Fruit fly (Drosophila melanogaster): ENCODE results near the gene CG5793.
A peak's percentile ranks its signal among the peaks of the same experiment; 100 is the strongest.

The CG5793 gene

DNA sequence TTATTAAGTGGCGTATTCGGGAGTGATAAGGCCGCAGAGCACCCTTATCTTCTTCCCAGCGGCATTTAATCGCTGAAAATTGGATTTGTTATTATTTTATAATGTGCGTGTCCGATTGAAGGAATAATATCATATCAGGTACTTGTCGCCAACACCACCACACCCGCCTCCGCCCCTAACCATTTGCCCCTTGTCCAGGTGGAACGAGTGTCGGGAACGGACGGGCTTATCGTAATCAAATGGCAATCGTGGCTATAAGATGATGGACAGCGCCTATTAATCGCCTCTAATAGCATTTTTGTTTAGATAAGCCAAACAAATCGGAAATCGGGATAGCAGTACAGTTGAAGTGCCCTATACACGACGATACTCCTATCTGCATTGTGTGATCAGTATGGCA is 49.2 kb upstream of the CG5793 start:
- TF ChIP-seq CG10631 (GFP tag; optimal IDR thresholded peaks at IDR 0.05) (no peak), vri (GFP tag; optimal IDR thresholded peaks at IDR 0.05) (peak; percentile 42)

DNA sequence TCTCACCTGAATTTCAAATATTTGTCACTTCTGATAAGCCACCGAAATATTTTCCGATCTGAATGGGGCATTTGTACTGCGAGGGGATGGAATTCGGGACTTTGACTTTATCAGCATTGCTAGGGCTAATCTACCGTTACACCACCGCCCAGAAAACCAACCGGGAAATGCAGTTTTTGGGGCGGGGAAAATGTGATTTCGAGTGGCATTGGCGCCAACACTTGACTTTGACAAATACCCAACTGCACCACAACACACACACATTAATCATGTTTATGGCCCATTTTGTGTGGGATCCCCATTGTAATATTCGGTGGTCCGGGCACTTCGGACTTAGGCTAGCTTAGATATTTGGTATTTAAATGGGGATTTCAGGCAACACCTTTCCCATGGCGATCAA is 48.4 kb upstream of the CG5793 start:
- TF ChIP-seq Hr4 (GFP tag; optimal IDR thresholded peaks at IDR 0.05) (no peak), CG6792 (GFP tag; optimal IDR thresholded peaks at IDR 0.05) (no peak), acj6 (GFP tag; optimal IDR thresholded peaks at IDR 0.05) (no peak), Hr39 (GFP tag; optimal IDR thresholded peaks at IDR 0.05) (no peak), Blimp-1 (GFP tag; optimal IDR thresholded peaks at IDR 0.05) (no peak), CG11762 (GFP tag; optimal IDR thresholded peaks at IDR 0.05; ENCODE audit: insufficient read depth) (no peak), CG3919 (GFP tag; optimal IDR thresholded peaks at IDR 0.05) (no peak), Lpt (GFP tag; optimal IDR thresholded peaks at IDR 0.05) (no peak), Met (GFP tag; optimal IDR thresholded peaks at IDR 0.05) (no peak), vri (GFP tag; optimal IDR thresholded peaks at IDR 0.05) (no peak), svp (GFP tag) (no peak), CG15336 (GFP tag; IDR thresholded peaks at IDR 0.05) (no peak), CG32006 (GFP tag; optimal IDR thresholded peaks at IDR 0.05) (no peak), fkh (GFP tag; optimal IDR thresholded peaks at IDR 0.05) (no peak), ss (GFP tag; optimal IDR thresholded peaks at IDR 0.05) (no peak), CG11294 (GFP tag; IDR thresholded peaks at IDR 0.05) (no peak), pdm3 (GFP tag; optimal IDR thresholded peaks at IDR 0.05) (no peak), CG1621 (tag; optimal IDR thresholded peaks at IDR 0.05) (no peak), CG11902 (GFP tag; optimal IDR thresholded peaks at IDR 0.05) (no peak)

DNA sequence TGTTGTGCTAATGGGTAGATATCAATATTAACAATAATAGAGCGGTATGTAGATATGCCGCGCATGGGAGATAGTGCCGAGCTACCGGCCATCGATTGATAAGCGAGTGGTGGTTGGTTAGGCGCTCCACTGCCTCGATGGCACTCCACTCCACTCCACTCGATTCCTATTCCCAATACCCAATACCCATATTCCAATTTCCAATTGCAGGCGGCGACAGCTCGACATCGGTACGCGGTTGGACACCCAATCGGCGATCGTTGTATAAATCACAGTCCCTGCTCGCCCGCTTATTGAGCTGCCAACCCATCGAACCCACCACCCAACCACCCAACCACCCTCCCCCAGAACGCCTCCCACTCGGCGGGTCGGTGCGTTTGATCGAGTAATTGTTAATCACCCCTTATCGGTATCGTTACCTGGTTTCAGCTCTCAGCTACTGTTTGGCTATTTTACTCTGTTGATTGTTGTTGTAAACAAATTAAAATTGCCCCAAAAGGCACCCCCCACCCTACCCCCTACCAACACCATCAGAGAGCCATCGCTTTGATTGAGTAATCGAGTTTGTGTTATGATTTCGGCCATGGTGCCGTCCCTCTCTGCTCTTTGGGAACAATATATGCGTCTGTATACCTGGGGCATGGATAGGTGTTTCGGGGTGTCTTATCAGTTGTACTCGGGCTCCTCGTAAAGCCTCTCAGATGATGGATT is 46.3 kb upstream of the CG5793 start, which contains the start of gene HHEX:
TSS of gene HHEX (minus strand) at position 51 of the 711 bp plus-strand sequence.
- TF ChIP-seq vri (GFP tag; optimal IDR thresholded peaks at IDR 0.05) (peak; percentile 63), Met (GFP tag; optimal IDR thresholded peaks at IDR 0.05) (no peak), fkh (GFP tag; optimal IDR thresholded peaks at IDR 0.05) (peak; percentile 56), Lpt (GFP tag; optimal IDR thresholded peaks at IDR 0.05) (no peak), OdsH (GFP tag; optimal IDR thresholded peaks at IDR 0.05) (no peak)

DNA sequence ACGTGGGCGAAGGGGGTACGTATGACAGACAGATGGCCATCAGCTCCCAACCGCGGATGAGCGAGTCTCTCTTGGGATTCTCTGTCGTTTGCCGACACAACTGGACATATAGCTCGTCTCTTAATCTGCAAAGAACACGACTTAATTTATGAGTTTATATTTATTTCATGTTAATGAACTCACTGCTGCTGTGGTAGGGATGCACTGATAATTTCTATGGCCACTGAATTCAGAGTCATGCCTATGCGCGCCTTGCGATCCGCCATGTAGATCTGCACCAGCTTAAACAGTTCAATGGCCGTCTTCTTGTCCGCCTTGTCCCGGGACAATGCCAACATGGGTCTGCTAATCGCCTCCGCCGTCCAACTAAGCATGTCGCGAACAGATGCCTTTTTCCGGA is 42.4 kb upstream of the CG5793 start:
- no peak for TF ChIP-seq CG6808 (GFP tag; optimal IDR thresholded peaks at IDR 0.05)
- TF ChIP-seq svp (GFP tag): peak; percentile 81

DNA sequence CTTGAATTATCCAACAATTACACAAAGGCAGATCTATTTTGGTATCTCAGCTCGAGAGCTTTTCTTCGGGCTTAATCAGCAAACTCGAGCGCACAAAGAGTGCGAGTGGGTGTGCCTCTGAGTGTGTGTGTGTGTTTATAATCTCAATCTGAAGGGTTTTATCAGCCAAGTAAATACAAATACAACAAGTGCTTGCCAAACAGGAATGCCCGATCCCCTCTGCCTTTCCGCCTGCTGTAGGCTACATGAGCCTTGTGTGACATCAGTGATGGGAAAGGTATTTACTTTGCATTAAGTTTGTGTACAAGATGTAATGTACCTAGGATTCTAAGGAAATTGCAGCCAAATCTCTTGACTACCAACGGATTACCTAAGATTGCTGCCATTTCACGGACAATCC is 38.0 kb upstream of the CG5793 start:
- TF ChIP-seq CG11762 (GFP tag; optimal IDR thresholded peaks at IDR 0.05; ENCODE audit: insufficient read depth) (no peak), fkh (GFP tag; optimal IDR thresholded peaks at IDR 0.05) (no peak), Sox15 (GFP tag; optimal IDR thresholded peaks at IDR 0.05) (no peak), Gug (GFP tag; IDR thresholded peaks at IDR 0.05) (no peak), acj6 (GFP tag; optimal IDR thresholded peaks at IDR 0.05) (no peak), Hr4 (GFP tag; optimal IDR thresholded peaks at IDR 0.05) (no peak), Hr38 (GFP tag; optimal IDR thresholded peaks at IDR 0.05) (no peak), CG6792 (GFP tag; optimal IDR thresholded peaks at IDR 0.05) (peak; percentile 43), CG31627 (GFP tag; optimal IDR thresholded peaks at IDR 0.05) (no peak), dac (GFP tag; optimal IDR thresholded peaks at IDR 0.05) (no peak), svp (GFP tag) (peak; percentile 22), CG6808 (GFP tag; optimal IDR thresholded peaks at IDR 0.05) (peak; percentile 23), net (GFP tag; optimal IDR thresholded peaks at IDR 0.05) (no peak), pdm3 (GFP tag; optimal IDR thresholded peaks at IDR 0.05) (no peak), CG6276 (GFP tag; optimal IDR thresholded peaks at IDR 0.05) (no peak), Lpt (GFP tag; optimal IDR thresholded peaks at IDR 0.05) (no peak), CG6854 (GFP tag; optimal IDR thresholded peaks at IDR 0.05) (peak; percentile 56), spab (GFP tag; optimal IDR thresholded peaks at IDR 0.05) (peak; percentile 24), CG8119 (GFP tag; IDR thresholded peaks at IDR 0.05) (no peak), CG10631 (GFP tag; optimal IDR thresholded peaks at IDR 0.05) (no peak), salr (GFP tag; optimal IDR thresholded peaks at IDR 0.05) (peak in 1 of 2 experiments; percentile 30), ss (GFP tag; optimal IDR thresholded peaks at IDR 0.05) (peak in 1 of 2 experiments; percentile 57), CG32006 (GFP tag; optimal IDR thresholded peaks at IDR 0.05) (no peak), Sox14 (GFP tag; optimal IDR thresholded peaks at IDR 0.05) (peak; percentile 13), fd59A (GFP tag; optimal IDR thresholded peaks at IDR 0.05) (peak; percentile 35), CG1621 (tag; optimal IDR thresholded peaks at IDR 0.05) (no peak), topi (GFP tag; optimal IDR thresholded peaks at IDR 0.05) (peak; percentile 51), CG4318 (GFP tag; optimal IDR thresholded peaks at IDR 0.05) (no peak), Ets96B (tag; optimal IDR thresholded peaks at IDR 0.05) (no peak), lz (GFP tag; optimal IDR thresholded peaks at IDR 0.05) (peak; percentile 3), CG6163 (GFP tag; IDR thresholded peaks at IDR 0.05) (peak; percentile 72), CG10669 (GFP tag; optimal IDR thresholded peaks at IDR 0.05) (peak; percentile 52)

Data from whole organism, prepupa.